Fruit fly (Drosophila melanogaster): ENCODE measurements around the gene CG33263.

DNA sequence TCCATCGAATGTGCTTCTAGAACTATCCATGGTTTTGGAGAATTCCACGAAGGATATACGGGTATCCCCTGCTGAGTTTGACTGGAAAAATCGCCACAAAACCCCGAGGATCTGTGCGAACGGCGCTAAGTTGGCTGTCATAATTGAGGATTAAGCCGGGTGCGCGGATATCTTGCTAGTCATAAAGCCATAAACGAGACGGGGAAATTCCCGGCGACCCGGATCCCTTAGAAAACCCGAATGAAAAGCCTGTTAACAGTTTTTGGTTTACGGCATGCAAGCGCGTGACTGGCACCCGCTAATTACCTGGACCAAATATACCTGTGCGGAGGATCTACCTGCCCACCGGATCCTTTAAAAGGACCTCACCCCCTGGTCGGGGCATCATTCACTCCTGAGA, 45.8 kb downstream of the CG33263 start, which contains the start of gene SNCF:
- no peak for TF ChIP-seq CG14441 (GFP tag; IDR thresholded peaks at IDR 0.05)
- no peak for TF ChIP-seq Adf1 (GFP tag; IDR thresholded peaks at IDR 0.05)
- no peak for TF ChIP-seq pum (GFP tag; optimal IDR thresholded peaks at IDR 0.05)
- no peak for TF ChIP-seq ham (GFP tag; IDR thresholded peaks at IDR 0.05)
- no peak for TF ChIP-seq CG34376 (GFP tag; optimal IDR thresholded peaks at IDR 0.05)
- TF ChIP-seq fd3F (GFP tag; optimal IDR thresholded peaks at IDR 0.05): no peak
- no peak for TF ChIP-seq Awh (GFP tag; IDR thresholded peaks at IDR 0.05)
- TF ChIP-seq Hr39 (optimal IDR thresholded peaks at IDR 0.05): no peak
- no peak for TF ChIP-seq CG32767 (GFP tag; IDR thresholded peaks at IDR 0.05)
- no peak for TF ChIP-seq CG6272 (GFP tag; IDR thresholded peaks at IDR 0.05)
- TF ChIP-seq CG16779 (GFP tag; IDR thresholded peaks at IDR 0.05): no peak
- no peak for TF ChIP-seq ATbp (GFP tag; optimal IDR thresholded peaks at IDR 0.05)
- TF ChIP-seq dimm (GFP tag; IDR thresholded peaks at IDR 0.05): no peak
- TF ChIP-seq so (GFP tag; IDR thresholded peaks at IDR 0.05): no peak
